Fruit fly (Drosophila melanogaster) whole organism, embryonic: ENCODE measurements around the gene CG16865.

Experiments
- Bgb ChIP-seq: fragments of 200-800 bp; sonication (Bioruptor generic); IDR thresholded peaks from 2 replicates; pipeline ENCODE4 v1.3.6; 2022; ENCODE audit warnings: missing biosample characterization, missing genetic modification characterization; ENCODE audit not compliant: partially characterized antibody
- CG10321 ChIP-seq: fragments of 200-800 bp; sonication (Bioruptor generic); IDR thresholded peaks from 2 replicates; pipeline ENCODE4 v1.3.6; 2022; ENCODE audit warnings: missing biosample characterization, missing genetic modification characterization
- CG10654 ChIP-seq: fragments of 200-800 bp; sonication (Bioruptor generic); optimal IDR thresholded peaks from 2 replicates; lab custom pipeline; 2016; ENCODE audit warnings: missing biosample characterization, missing genetic modification characterization
- CG11695 ChIP-seq: fragments of 200-800 bp; sonication (Bioruptor generic); IDR thresholded peaks from 3 replicates; pipeline ENCODE4 v1.3.6; 2022; ENCODE audit warnings: missing biosample characterization, missing genetic modification characterization
- CG13123 ChIP-seq: fragments of 200-800 bp; sonication (Bioruptor generic); optimal IDR thresholded peaks from 2 replicates; lab custom pipeline; 2016; ENCODE audit warnings: missing biosample characterization, missing genetic modification characterization
- CG13287 ChIP-seq: fragments of 200-800 bp; sonication (Bioruptor generic); IDR thresholded peaks from 2 replicates; pipeline ENCODE4 v1.3.6; 2022; ENCODE audit warnings: missing biosample characterization, missing genetic modification characterization; ENCODE audit not compliant: partially characterized antibody
- CG14441 ChIP-seq: fragments of 200-800 bp; sonication (Bioruptor generic); IDR thresholded peaks from 2 replicates; pipeline ENCODE4 v1.3.6; 2022; ENCODE audit warnings: missing biosample characterization, missing genetic modification characterization
- CG14710 ChIP-seq: fragments of 200-800 bp; sonication (Bioruptor generic); optimal IDR thresholded peaks from 3 replicates; lab custom pipeline; 2019; ENCODE audit warnings: missing biosample characterization, mild to moderate bottlenecking, missing genetic modification characterization, moderate library complexity
- CG15269 ChIP-seq: fragments of 200-800 bp; sonication (Bioruptor generic); optimal IDR thresholded peaks from 2 replicates; lab custom pipeline; 2018; ENCODE audit warnings: missing biosample characterization, mild to moderate bottlenecking, missing genetic modification characterization, moderate library complexity
- CG17568 ChIP-seq: fragments of 200-800 bp; sonication (Bioruptor generic); optimal IDR thresholded peaks from 2 replicates; lab custom pipeline; 2018; ENCODE audit warnings: missing biosample characterization, mild to moderate bottlenecking, missing genetic modification characterization, moderate library complexity
- CG17829 ChIP-seq: fragments of 200-800 bp; optimal IDR thresholded peaks from 2 replicates; lab custom pipeline; 2019; ENCODE audit warnings: missing biosample characterization, mild to moderate bottlenecking, missing genetic modification characterization, moderate library complexity
- CG18262 ChIP-seq: fragments of 200-800 bp; optimal IDR thresholded peaks from 3 replicates; lab custom pipeline; 2019; ENCODE audit warnings: missing biosample characterization, mild to moderate bottlenecking, missing genetic modification characterization, moderate library complexity
- CG18599 ChIP-seq: fragments of 200-800 bp; sonication (Bioruptor generic); optimal IDR thresholded peaks from 3 replicates; lab custom pipeline; 2017; ENCODE audit warnings: missing biosample characterization, missing genetic modification characterization, mild to moderate bottlenecking, moderate library complexity, missing genetic modification reagents
- CG2199 ChIP-seq: fragments of 200-800 bp; sonication (Bioruptor generic); IDR thresholded peaks from 3 replicates; pipeline ENCODE4 v1.3.6; 2022; ENCODE audit warnings: missing biosample characterization, missing genetic modification characterization
- CG2678 ChIP-seq: fragments of 200-800 bp; sonication (Bioruptor generic); optimal IDR thresholded peaks from 3 replicates; lab custom pipeline; 2019; ENCODE audit warnings: missing biosample characterization, mild to moderate bottlenecking, missing genetic modification characterization, moderate library complexity
- CG30020 ChIP-seq: fragments of 200-800 bp; optimal IDR thresholded peaks from 2 replicates; lab custom pipeline; 2019; ENCODE audit warnings: missing biosample characterization, mild to moderate bottlenecking, missing genetic modification characterization, moderate library complexity
- CG3065 ChIP-seq: fragments of 200-800 bp; sonication (Bioruptor generic); optimal IDR thresholded peaks from 2 replicates; lab custom pipeline; 2016; ENCODE audit warnings: missing biosample characterization, missing genetic modification characterization
- CG3163 ChIP-seq: fragments of 200-800 bp; sonication (Bioruptor generic); optimal IDR thresholded peaks from 3 replicates; lab custom pipeline; 2016; ENCODE audit warnings: missing biosample characterization, missing genetic modification characterization
- CG7839 ChIP-seq: fragments of 200-800 bp; sonication (Bioruptor generic); optimal IDR thresholded peaks from 3 replicates; lab custom pipeline; 2018; ENCODE audit warnings: missing biosample characterization, mild to moderate bottlenecking, missing genetic modification characterization, moderate library complexity
- CG8388 ChIP-seq: fragments of 200-800 bp; sonication (Bioruptor generic); optimal IDR thresholded peaks from 2 replicates; lab custom pipeline; 2019; ENCODE audit warnings: missing biosample characterization, mild to moderate bottlenecking, missing genetic modification characterization, moderate library complexity
- CG8478 ChIP-seq: fragments of >200 bp; optimal IDR thresholded peaks from 2 replicates; lab custom pipeline; 2018
- D19B ChIP-seq: fragments of 200-800 bp; sonication (Bioruptor generic); optimal IDR thresholded peaks from 2 replicates; lab custom pipeline; 2017; ENCODE audit warnings: missing biosample characterization, mild to moderate bottlenecking, missing genetic modification characterization
- GATAe ChIP-seq: fragments of 200-800 bp; sonication (Bioruptor generic); conservative IDR thresholded peaks from 2 replicates; pipeline ENCODE4 v1.3.6; 2022; ENCODE audit warnings: missing biosample characterization, missing genetic modification characterization
- HLH54F ChIP-seq: fragments of 200-800 bp; sonication (Bioruptor generic); optimal IDR thresholded peaks from 3 replicates; lab custom pipeline; 2016; ENCODE audit warnings: missing biosample characterization, missing genetic modification characterization
- Hsf ChIP-seq: fragments of 200-800 bp; sonication (Bioruptor generic); optimal IDR thresholded peaks from 3 replicates; lab custom pipeline; 2016; ENCODE audit warnings: missing biosample characterization, missing genetic modification characterization
- Lim3 ChIP-seq: fragments of 200-800 bp; sonication (Bioruptor generic); IDR thresholded peaks from 2 replicates; pipeline ENCODE4 v1.3.6; 2022; ENCODE audit warnings: missing biosample characterization, missing genetic modification characterization
- Meics ChIP-seq: fragments of 200-800 bp; sonication (Bioruptor generic); optimal IDR thresholded peaks from 2 replicates; lab custom pipeline; 2017; ENCODE audit warnings: missing biosample characterization, mild to moderate bottlenecking, missing genetic modification characterization
- PHDP ChIP-seq: fragments of 200-800 bp; sonication (Bioruptor generic); optimal IDR thresholded peaks from 3 replicates; lab custom pipeline; 2018; ENCODE audit warnings: missing biosample characterization, mild to moderate bottlenecking, missing genetic modification characterization, moderate library complexity
- Ssrp ChIP-seq: fragments of 200-800 bp; sonication (Bioruptor generic); optimal IDR thresholded peaks from 2 replicates; lab custom pipeline; 2018; ENCODE audit warnings: missing biosample characterization, mild to moderate bottlenecking, missing genetic modification characterization, moderate library complexity
- Xbp1 ChIP-seq: fragments of 200-800 bp; sonication (Bioruptor generic); optimal IDR thresholded peaks from 3 replicates; lab custom pipeline; 2016; ENCODE audit warnings: missing biosample characterization, mild to moderate bottlenecking, missing genetic modification characterization
- bbx ChIP-seq: fragments of 200-800 bp; sonication (Bioruptor generic); IDR thresholded peaks from 2 replicates; pipeline ENCODE4 v1.3.6; 2022; ENCODE audit warnings: missing biosample characterization, missing genetic modification characterization; ENCODE audit not compliant: partially characterized antibody
- cas ChIP-seq: fragments of 200-800 bp; sonication (Bioruptor generic); IDR thresholded peaks from 2 replicates; pipeline ENCODE4 v1.3.6; 2022; ENCODE audit warnings: missing biosample characterization, missing genetic modification characterization
- cwo ChIP-seq: fragments of 200-800 bp; sonication (Bioruptor generic); optimal IDR thresholded peaks from 3 replicates; lab custom pipeline; 2017; ENCODE audit warnings: missing biosample characterization, missing genetic modification characterization, mild to moderate bottlenecking, moderate library complexity, missing genetic modification reagents
- disco-r ChIP-seq: fragments of 200-800 bp; sonication (Bioruptor generic); optimal IDR thresholded peaks from 2 replicates; lab custom pipeline; 2016; ENCODE audit warnings: missing biosample characterization, missing genetic modification characterization
- dmrt99B ChIP-seq: fragments of 200-800 bp; sonication (Bioruptor generic); optimal IDR thresholded peaks from 2 replicates; lab custom pipeline; 2018; ENCODE audit warnings: missing biosample characterization, mild to moderate bottlenecking, missing genetic modification characterization, moderate library complexity
- exex ChIP-seq: fragments of 200-800 bp; sonication (Bioruptor generic); optimal IDR thresholded peaks from 4 replicates; lab custom pipeline; 2018; ENCODE audit warnings: missing biosample characterization, mild to moderate bottlenecking, missing genetic modification characterization, moderate library complexity
- gcm2 ChIP-seq: fragments of 200-800 bp; sonication (Bioruptor generic); optimal IDR thresholded peaks from 2 replicates; lab custom pipeline; 2016; ENCODE audit warnings: missing biosample characterization, missing genetic modification characterization
- grau ChIP-seq: fragments of 200-800 bp; optimal IDR thresholded peaks from 3 replicates; lab custom pipeline; 2019; ENCODE audit warnings: missing biosample characterization, mild to moderate bottlenecking, missing genetic modification characterization, moderate library complexity
- knrl ChIP-seq: fragments of 200-800 bp; sonication (Bioruptor generic); IDR thresholded peaks from 3 replicates; pipeline ENCODE4 v1.3.6; 2022; ENCODE audit warnings: missing biosample characterization, missing genetic modification characterization; ENCODE audit not compliant: partially characterized antibody
- lab ChIP-seq: fragments of 200-800 bp; sonication (Bioruptor generic); optimal IDR thresholded peaks from 3 replicates; lab custom pipeline; 2017; ENCODE audit warnings: missing biosample characterization, missing genetic modification characterization, mild to moderate bottlenecking, moderate library complexity, missing genetic modification reagents
- lola ChIP-seq, 3 experiments: fragments of >200 bp in 2 of 3; fragments of 200-800 bp in 1 of 3; sonication (Bioruptor generic) in 1 of 3; optimal IDR thresholded peaks; 2 replicates each; lab custom pipeline; 2017 to 2019; ENCODE audit warnings: missing biosample characterization in 3 of 3, missing genetic modification characterization in 3 of 3, mild to moderate bottlenecking in 1 of 3, moderate library complexity in 1 of 3
- rib ChIP-seq: fragments of 200-800 bp; sonication (Bioruptor generic); IDR thresholded peaks from 2 replicates; pipeline ENCODE4 v1.3.6; 2022; ENCODE audit warnings: missing biosample characterization, missing genetic modification characterization
- seq ChIP-seq: fragments of 200-800 bp; sonication (Bioruptor generic); IDR thresholded peaks from 2 replicates; pipeline ENCODE4 v1.3.6; 2022; ENCODE audit warnings: missing biosample characterization, missing genetic modification characterization
- sug ChIP-seq: fragments of 200-800 bp; optimal IDR thresholded peaks from 2 replicates; lab custom pipeline; 2019; ENCODE audit warnings: missing biosample characterization, mild to moderate bottlenecking, missing genetic modification characterization, moderate library complexity
- tap ChIP-seq: fragments of 200-800 bp; optimal IDR thresholded peaks from 3 replicates; lab custom pipeline; 2019; ENCODE audit warnings: missing biosample characterization, mild to moderate bottlenecking, missing genetic modification characterization, moderate library complexity
- trem ChIP-seq: fragments of 200-800 bp; optimal IDR thresholded peaks from 3 replicates; lab custom pipeline; 2019; ENCODE audit warnings: missing biosample characterization, mild to moderate bottlenecking, missing genetic modification characterization, moderate library complexity
- unpg ChIP-seq: fragments of 200-800 bp; sonication (Bioruptor generic); optimal IDR thresholded peaks from 3 replicates; lab custom pipeline; 2018; ENCODE audit warnings: missing biosample characterization, mild to moderate bottlenecking, missing genetic modification characterization, moderate library complexity
- vfl ChIP-seq: fragments of 200-800 bp; sonication (Bioruptor generic); optimal IDR thresholded peaks from 2 replicates; lab custom pipeline; 2016; ENCODE audit warnings: missing biosample characterization, missing genetic modification characterization
- vnd ChIP-seq: fragments of 200-800 bp; sonication (Bioruptor generic); IDR thresholded peaks from 3 replicates; pipeline ENCODE4 v1.3.6; 2022; ENCODE audit warnings: missing biosample characterization, missing genetic modification characterization; ENCODE audit not compliant: partially characterized antibody
- vvl ChIP-seq: fragments of 200-800 bp; sonication (Bioruptor generic); IDR thresholded peaks from 2 replicates; pipeline ENCODE4 v1.3.6; 2022; ENCODE audit warnings: missing biosample characterization, missing genetic modification characterization

The CG16865 gene

dm6 chr2L:13842078-13842477 lies 30.8 kb downstream of the CG16865 start (continued):
- TF ChIP-seq Ssrp (tag; lab: Kevin White, UChicago) (no peak), Bgb (GFP tag; lab: Robert Waterston, UW) (0 out of 2 replicates have a peak, but pooled peaks have one; percentile 17), cwo (GFP tag; lab: Kevin White, UChicago) (no peak), CG11695 (GFP tag; lab: Robert Waterston, UW) (no peak), gcm2 (no peak), dmrt99B (no peak), cas (GFP tag; lab: Robert Waterston, UW) (no peak), CG3163 (no peak), disco-r (GFP tag; lab: Kevin White, UChicago) (no peak), bbx (no peak), CG2199 (GFP tag; lab: Robert Waterston, UW) (peak; percentile 72; the same call in 2 of the 3 replicates), CG17829 (peak; percentile 26), Hsf (GFP tag; lab: Kevin White, UChicago) (no peak), CG30020 (tag; lab: Kevin White, UChicago) (no peak), CG8478 (no peak), Xbp1 (GFP tag; lab: Kevin White, UChicago) (no peak), CG7839 (tag; lab: Kevin White, UChicago) (no peak), CG14441 (GFP tag; lab: Robert Waterston, UW) (no peak), lab (no peak), D19B (GFP tag; lab: Kevin White, UChicago) (no peak), vvl (GFP tag; lab: Robert Waterston, UW) (no peak), CG10654 (GFP tag; lab: Kevin White, UChicago) (no peak), Lim3 (GFP tag; lab: Robert Waterston, UW) (no peak), CG13287 (no peak), CG14710 (tag; lab: Kevin White, UChicago) (peak; percentile 12), HLH54F (no peak), CG18262 (no peak), CG3065 (no peak), rib (GFP tag; lab: Robert Waterston, UW) (no peak), GATAe (GFP tag; lab: Robert Waterston, UW) (no peak), knrl (GFP tag; lab: Robert Waterston, UW) (peak; percentile 59; the same call in 2 of the 3 replicates), vnd (GFP tag; lab: Robert Waterston, UW) (no peak), seq (no peak)
- TF ChIP-seq, all 482 proteins: peak for 12

dm6 chr2L:13842572-13842971 lies 31.2 kb downstream of the CG16865 start:
- TF ChIP-seq CG17568 (GFP tag; lab: Kevin White, UChicago) (no peak), CG10321 (GFP tag; lab: Robert Waterston, UW) (no peak), cwo (GFP tag; lab: Kevin White, UChicago) (peak; percentile 45), trem (tag; lab: Kevin White, UChicago) (no peak), sug (peak; percentile 75), CG13123 (GFP tag; lab: Kevin White, UChicago) (no peak), exex (tag; lab: Kevin White, UChicago) (peak; percentile 86)

dm6 chr2L:13843692-13844284 lies 32.5 kb downstream of the CG16865 start, which contains the start of gene CG33306:
CG33306 (minus strand) TSS chr2L:13843742.
- TF ChIP-seq CG2678 (tag; lab: Kevin White, UChicago) (peak; percentile 51), grau (peak; percentile 42), CG18599 (GFP tag; lab: Kevin White, UChicago) (peak; percentile 37), tap (no peak), unpg (peak; percentile 10), PHDP (tag; lab: Kevin White, UChicago) (peak; percentile 7), lola (GFP tag; optimal IDR thresholded peaks at IDR 0.05; lab: Kevin White, UChicago) (no peak), CG8388 (GFP tag; lab: Kevin White, UChicago) (no peak), vfl (GFP tag; lab: Kevin White, UChicago) (no peak), Meics (GFP tag; lab: Kevin White, UChicago) (peak; percentile 14), CG15269 (tag; lab: Kevin White, UChicago) (no peak)
